Worm (Caenorhabditis elegans) whole organism, late embryonic: ENCODE results near the gene ZK1290.15.
A peak's percentile ranks its signal among the peaks of the same experiment; 100 is the strongest.

Experiments used
- K09A11.1 ChIP-seq: sonication (generic microtip); optimal IDR thresholded peaks from 2 replicates; lab custom pipeline; 2017; ENCODE audit warnings: antibody characterized with exemption, mild to moderate bottlenecking, missing genetic modification characterization, missing compliant biosample characterization; ENCODE audit not compliant: insufficient read depth
- T23F11.4 ChIP-seq: fragments of 200-800 bp; sonication (Bioruptor generic); optimal IDR thresholded peaks from 2 replicates; lab custom pipeline; 2018; ENCODE audit warnings: mild to moderate bottlenecking, missing genetic modification characterization, missing compliant biosample characterization
- ceh-19 ChIP-seq: fragments of 200-800 bp; sonication (Bioruptor generic); optimal IDR thresholded peaks from 2 replicates; lab custom pipeline; 2018; ENCODE audit warnings: mild to moderate bottlenecking, missing genetic modification characterization, missing compliant biosample characterization
- ceh-2 ChIP-seq: sonication (generic microtip); optimal IDR thresholded peaks from 2 replicates; lab custom pipeline; 2016; ENCODE audit warnings: missing genotype, missing genetic modification characterization, missing compliant biosample characterization
- ceh-24 ChIP-seq: sonication (generic microtip); optimal IDR thresholded peaks from 2 replicates; lab custom pipeline; 2016; ENCODE audit warnings: mild to moderate bottlenecking, missing genetic modification characterization, missing compliant biosample characterization
- ceh-9 ChIP-seq: sonication (generic microtip); optimal IDR thresholded peaks from 2 replicates; lab custom pipeline; 2016; ENCODE audit warnings: mild to moderate bottlenecking, missing genetic modification characterization, inconsistent platforms, missing compliant biosample characterization
- dve-1 ChIP-seq: sonication (generic microtip); optimal IDR thresholded peaks from 2 replicates; lab custom pipeline; 2017; ENCODE audit warnings: antibody characterized with exemption, mild to moderate bottlenecking, missing genetic modification characterization, missing compliant biosample characterization
- elt-2 ChIP-seq: sonication (generic microtip); optimal IDR thresholded peaks from 2 replicates; lab custom pipeline; 2016; ENCODE audit warnings: missing genetic modification reagents, missing genetic modification characterization, missing compliant biosample characterization
- elt-4 ChIP-seq: sonication (generic microtip); optimal IDR thresholded peaks from 2 replicates; lab custom pipeline; 2016; ENCODE audit warnings: missing genetic modification characterization, missing compliant biosample characterization
- ets-4 ChIP-seq: sonication (generic microtip); optimal IDR thresholded peaks from 2 replicates; lab custom pipeline; 2016; ENCODE audit warnings: missing genetic modification characterization, missing compliant biosample characterization
- fax-1 ChIP-seq: sonication (generic microtip); optimal IDR thresholded peaks from 2 replicates; lab custom pipeline; 2016; ENCODE audit warnings: missing genotype, missing genetic modification characterization, missing compliant biosample characterization
- fkh-6 ChIP-seq: sonication (generic microtip); optimal IDR thresholded peaks from 2 replicates; lab custom pipeline; 2016; ENCODE audit warnings: missing genetic modification characterization, missing compliant biosample characterization
- hlh-15 ChIP-seq: sonication (generic microtip); optimal IDR thresholded peaks from 2 replicates; lab custom pipeline; 2016; ENCODE audit warnings: missing genetic modification characterization, missing compliant biosample characterization
- hlh-30 ChIP-seq: sonication (generic microtip); optimal IDR thresholded peaks from 2 replicates; lab custom pipeline; 2017; ENCODE audit warnings: antibody characterized with exemption, missing genetic modification characterization, missing compliant biosample characterization; ENCODE audit not compliant: insufficient read depth
- mec-3 ChIP-seq: sonication (generic microtip); optimal IDR thresholded peaks from 2 replicates; lab custom pipeline; 2016; ENCODE audit warnings: borderline replicate concordance, missing genetic modification characterization, missing compliant biosample characterization
- nfya-1 ChIP-seq: sonication (generic microtip); optimal IDR thresholded peaks from 2 replicates; lab custom pipeline; 2017; ENCODE audit warnings: missing genetic modification characterization, mild to moderate bottlenecking, missing compliant biosample characterization, antibody characterized with exemption, moderate library complexity
- nhr-11 ChIP-seq: fragments of 150-350 bp; optimal IDR thresholded peaks from 2 replicates; lab custom pipeline; 2014; ENCODE audit warnings: missing biosample characterization, missing genetic modification characterization
- nhr-232 ChIP-seq: sonication (generic microtip); optimal IDR thresholded peaks from 2 replicates; lab custom pipeline; 2016; ENCODE audit warnings: missing genetic modification characterization, missing compliant biosample characterization
- pag-3 ChIP-seq: sonication (generic microtip); optimal IDR thresholded peaks from 2 replicates; lab custom pipeline; 2016; ENCODE audit warnings: missing compliant biosample characterization, missing genetic modification characterization, borderline replicate concordance
- pat-9 ChIP-seq: fragments of 200-800 bp; sonication (Bioruptor generic); optimal IDR thresholded peaks from 2 replicates; lab custom pipeline; 2018; ENCODE audit warnings: mild to moderate bottlenecking, missing genetic modification characterization, moderate library complexity, missing compliant biosample characterization
- pax-1 ChIP-seq: fragments of 150-350 bp; optimal IDR thresholded peaks from 2 replicates; lab custom pipeline; 2014; ENCODE audit warnings: missing biosample characterization, missing genetic modification characterization
- pha-2 ChIP-seq: sonication (generic microtip); optimal IDR thresholded peaks from 2 replicates; lab custom pipeline; 2017; ENCODE audit warnings: mild to moderate bottlenecking, missing genetic modification characterization, missing compliant biosample characterization
- pha-4 ChIP-seq: fragments of 150-350 bp; optimal IDR thresholded peaks from 2 replicates; lab custom pipeline; 2018; ENCODE audit warnings: missing biosample characterization, missing genetic modification reagents, missing genetic modification characterization
- pros-1 ChIP-seq: fragments of 150-350 bp; optimal IDR thresholded peaks from 2 replicates; lab custom pipeline; 2014; ENCODE audit warnings: missing biosample characterization, missing genetic modification reagents, missing genetic modification characterization
- ref-2 ChIP-seq: sonication (generic microtip); optimal IDR thresholded peaks from 2 replicates; lab custom pipeline; 2016; ENCODE audit warnings: missing genetic modification characterization, missing compliant biosample characterization
- syd-9 ChIP-seq: sonication (generic microtip); optimal IDR thresholded peaks from 2 replicates; lab custom pipeline; 2016; ENCODE audit warnings: mild to moderate bottlenecking, missing genetic modification characterization, moderate library complexity, missing compliant biosample characterization
- unc-3 ChIP-seq, 2 experiments: fragments of 200-800 bp in 1 of 2; sonication (Bioruptor generic) in 1 of 2; sonication (generic microtip) in 1 of 2; conservative IDR thresholded peaks in 1 of 2; optimal IDR thresholded peaks in 1 of 2; 2 replicates each; pipeline versions ENCODE4 v1.3.6 to Lab custom; 2016 to 2022; ENCODE audit warnings: missing compliant biosample characterization in 2 of 2, missing genetic modification characterization in 2 of 2, missing genetic modification reagents in 1 of 2
- unc-42 ChIP-seq: sonication (generic microtip); optimal IDR thresholded peaks from 2 replicates; lab custom pipeline; 2016; ENCODE audit warnings: missing genotype, missing genetic modification characterization, missing compliant biosample characterization
- unc-86 ChIP-seq: sonication (generic microtip); optimal IDR thresholded peaks from 2 replicates; lab custom pipeline; 2016; ENCODE audit warnings: missing genetic modification characterization, missing compliant biosample characterization

ZK1290.15 gene

ce11 chrII:7537603-7538230 is 14.3 kb downstream of the ZK1290.15 start, which contains the start of gene nfi-1 (continued):
- TF ChIP-seq elt-2 (peak; percentile 44), ceh-9 (tag; lab: Kevin White, UChicago) (no peak), unc-86 (no peak), unc-42 (tag; lab: Kevin White, UChicago) (peak; percentile 47)
- TF ChIP-seq, all 69 proteins: peak for 10

ce11 chrII:7542952-7543351 is 19.6 kb downstream of the ZK1290.15 start:
- TF ChIP-seq ref-2 (no peak), pros-1 (tag; lab: Kevin White, UChicago) (no peak), ceh-9 (tag; lab: Kevin White, UChicago) (no peak), ceh-2 (tag; lab: Kevin White, UChicago) (no peak), ceh-24 (tag; lab: Kevin White, UChicago) (no peak), ets-4 (tag; lab: Kevin White, UChicago) (no peak), unc-3 (GFP tag; conservative IDR thresholded peaks at IDR 0.05; lab: Robert Waterston, UW) (no peak), unc-3 (tag; optimal IDR thresholded peaks at IDR 0.05; lab: Kevin White, UChicago) (no peak), mec-3 (tag; lab: Kevin White, UChicago) (no peak), pag-3 (tag; lab: Kevin White, UChicago) (no peak), dve-1 (tag; lab: Kevin White, UChicago) (no peak), pax-1 (tag; lab: Kevin White, UChicago) (no peak), pha-2 (tag; lab: Kevin White, UChicago) (no peak), syd-9 (tag; lab: Kevin White, UChicago) (no peak), elt-4 (tag; lab: Kevin White, UChicago) (no peak), nhr-232 (tag; lab: Kevin White, UChicago) (no peak), fax-1 (tag; lab: Kevin White, UChicago) (no peak)

ce11 chrII:7543808-7544207 is 20.4 kb downstream of the ZK1290.15 start, which contains the start of gene rol-8:
Gene rol-8, plus strand, starts transcription at chrII:7544108.
- no peak for TF ChIP-seq ceh-2 (tag; lab: Kevin White, UChicago)

- TF ChIP-seq pax-1 (tag; lab: Kevin White, UChicago) (no peak), K09A11.1 (tag; lab: Kevin White, UChicago) (no peak), unc-3 (GFP tag; conservative IDR thresholded peaks at IDR 0.05; lab: Robert Waterston, UW) (no peak), unc-3 (tag; optimal IDR thresholded peaks at IDR 0.05; lab: Kevin White, UChicago) (no peak), pros-1 (tag; lab: Kevin White, UChicago) (no peak), T23F11.4 (GFP tag; lab: Kevin White, UChicago) (no peak), hlh-30 (tag; lab: Kevin White, UChicago) (no peak), ceh-24 (tag; lab: Kevin White, UChicago) (no peak), ceh-19 (GFP tag; lab: Kevin White, UChicago) (no peak)
Measured at ce11 chrII:7544782-7545181, 21.4 kb downstream of the ZK1290.15 start.

- TF ChIP-seq pag-3 (tag; lab: Kevin White, UChicago): no peak
- TF ChIP-seq pha-4: no peak
- no peak for TF ChIP-seq ets-4 (tag; lab: Kevin White, UChicago)
- TF ChIP-seq pha-2 (tag; lab: Kevin White, UChicago): no peak
- TF ChIP-seq hlh-15: no peak
- no peak for TF ChIP-seq nfya-1 (tag; lab: Kevin White, UChicago)
- no peak for TF ChIP-seq hlh-30 (tag; lab: Kevin White, UChicago)
- TF ChIP-seq nhr-11 (tag; lab: Kevin White, UChicago): no peak
- no peak for TF ChIP-seq fkh-6 (tag; lab: Kevin White, UChicago)
- no peak for TF ChIP-seq elt-2
- no peak for TF ChIP-seq unc-42 (tag; lab: Kevin White, UChicago)
- TF ChIP-seq syd-9 (tag; lab: Kevin White, UChicago): no peak
- TF ChIP-seq pat-9 (tag; lab: Kevin White, UChicago): no peak
- TF ChIP-seq T23F11.4 (GFP tag; lab: Kevin White, UChicago): no peak
- no peak for TF ChIP-seq elt-4 (tag; lab: Kevin White, UChicago)
Measured at ce11 chrII:7545364-7545763, 22.0 kb downstream of the ZK1290.15 start.
